Worm (Caenorhabditis elegans) whole organism, dauer: ENCODE measurements around the gene pes-23.
"Not testable (repeated sequence)": the region's sequence is repeated elsewhere in the genome, so short reads cannot be mapped to it uniquely, and the experiment has no call there.

Source experiments
- unc-62 ChIP-seq: sonication (generic microtip); optimal IDR thresholded peaks from 2 replicates; lab custom pipeline; 2017; ENCODE audit warnings: missing biosample characterization, missing genetic modification reagents, missing genetic modification characterization

Gene pes-23

DNA sequence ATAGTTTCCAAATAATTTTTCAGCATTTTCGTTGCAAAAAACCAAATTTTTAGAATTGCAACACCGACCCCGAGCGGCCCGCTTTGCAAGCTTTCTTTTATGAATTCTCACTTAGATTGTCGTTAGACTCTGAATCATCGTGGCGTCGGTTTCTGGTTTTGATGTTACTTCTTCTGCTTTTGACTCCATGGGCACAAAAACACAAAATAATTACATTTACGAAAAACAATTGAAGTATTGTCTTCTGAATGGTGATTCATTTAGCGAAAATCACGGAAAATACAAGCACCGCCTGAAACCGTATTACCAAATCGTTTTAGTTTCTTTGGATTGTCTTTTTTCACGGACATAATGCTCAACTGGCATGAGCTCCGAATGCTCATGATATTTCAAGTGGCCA lies at the start of gene pes-23:
Gene pes-23, plus strand, starts transcription at position 301 of the 400 bp plus-strand sequence.
- TF ChIP-seq unc-62 (GFP tag; lab: Kevin White, UChicago): no peak

DNA sequence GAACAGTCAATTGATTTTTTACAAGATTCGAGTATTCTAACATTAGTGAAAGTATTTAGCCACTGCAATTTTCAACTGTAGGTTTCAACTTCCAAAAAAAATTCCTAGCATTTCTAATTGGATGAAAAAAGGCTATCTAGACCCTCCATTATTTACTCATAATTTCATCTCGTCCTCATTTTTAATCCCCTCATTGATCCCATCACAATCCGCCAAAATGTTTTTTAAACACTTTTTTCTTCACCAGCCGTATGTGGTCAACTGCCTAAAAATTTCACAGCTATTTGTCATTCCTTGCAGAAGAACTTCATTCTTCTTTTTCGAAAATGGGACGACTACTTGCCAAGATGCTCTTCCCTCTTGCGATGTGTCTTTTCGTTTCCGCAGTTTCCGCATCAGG lies 47.9 kb upstream of the pes-23 start, which contains the start of gene rig-3:
Gene rig-3, plus strand, starts transcription at position 301 of the 400 bp plus-strand sequence.
- TF ChIP-seq unc-62 (GFP tag; lab: Kevin White, UChicago): no peak

DNA sequence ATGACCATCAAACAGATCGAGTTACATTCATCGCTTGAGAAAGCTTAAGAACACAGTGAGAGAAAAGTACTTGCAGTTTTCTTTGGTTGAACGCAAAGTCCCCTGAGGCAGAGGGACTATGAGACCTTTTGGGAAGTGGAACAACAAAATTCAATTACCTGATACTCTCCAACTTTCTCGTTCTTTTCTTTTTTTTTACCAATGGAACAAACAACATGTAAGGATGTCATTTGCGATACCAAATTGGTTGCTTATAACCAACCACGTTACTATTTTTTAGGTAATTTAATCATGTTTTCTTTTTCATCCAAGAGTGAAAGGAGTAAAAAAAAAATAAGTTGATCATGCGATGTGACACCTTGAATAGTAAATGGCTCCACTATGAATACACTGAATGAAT lies 44.4 kb upstream of the pes-23 start:
- TF ChIP-seq unc-62 (GFP tag; lab: Kevin White, UChicago): no peak

DNA sequence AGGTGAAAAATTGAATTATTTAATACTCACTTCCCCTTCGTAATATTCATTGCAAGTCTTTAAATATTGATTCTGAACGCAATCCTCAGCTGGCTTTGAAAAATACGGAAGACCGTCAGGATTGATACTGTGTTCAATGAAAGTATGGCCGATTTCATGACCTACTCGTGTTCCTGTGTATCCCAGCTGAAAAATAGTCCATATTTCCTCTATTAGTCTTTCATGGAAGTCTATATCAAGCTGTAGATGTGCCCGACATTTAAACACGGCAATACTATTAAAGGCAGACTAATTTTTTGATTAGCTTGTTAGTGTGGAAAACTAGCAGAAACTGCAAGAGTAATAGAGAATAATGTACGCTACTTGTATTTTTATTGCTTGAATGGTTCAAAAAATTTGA lies 39.6 kb upstream of the pes-23 start:
- TF ChIP-seq unc-62 (GFP tag; lab: Kevin White, UChicago): no peak

DNA sequence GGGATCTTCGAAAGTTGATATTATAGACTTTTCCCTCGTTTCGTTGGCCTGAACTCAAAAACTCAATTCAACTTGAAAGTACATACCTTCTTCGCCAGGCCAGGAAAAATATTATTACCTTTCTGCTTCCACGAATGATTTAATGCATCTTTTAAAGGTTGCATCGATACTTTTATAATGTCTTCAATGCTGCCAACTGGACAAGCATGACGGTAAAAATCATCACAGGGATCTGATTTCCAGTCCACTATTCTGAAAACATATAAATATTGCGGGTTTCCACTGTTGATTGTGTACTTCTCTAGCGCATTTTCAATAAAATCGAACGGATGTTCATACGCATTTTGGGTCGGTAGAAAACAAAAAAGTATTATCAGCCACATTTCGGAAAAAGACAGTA lies 38.1 kb upstream of the pes-23 start, which contains the start of gene nep-4:
Gene nep-4, minus strand, starts transcription at position 393 of the 400 bp plus-strand sequence.
- no peak for TF ChIP-seq unc-62 (GFP tag; lab: Kevin White, UChicago)

DNA sequence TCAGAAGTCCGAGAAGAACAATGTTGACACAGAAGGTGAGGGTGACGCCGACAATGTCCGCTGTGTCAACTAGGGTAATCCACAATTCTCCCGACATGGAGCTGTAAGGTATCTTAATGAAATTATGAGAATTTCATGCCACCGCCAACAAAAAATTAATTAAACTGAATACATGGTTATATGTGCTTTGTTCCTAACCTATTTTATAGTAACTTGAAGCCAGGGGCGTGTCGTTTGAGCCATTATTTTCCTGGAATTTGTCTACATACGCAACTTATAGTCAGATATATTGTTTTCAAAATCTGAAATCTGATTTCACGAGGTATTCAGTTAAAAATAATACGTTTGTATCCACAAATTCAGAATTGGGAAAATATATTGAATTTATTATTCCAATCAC lies 35.3 kb upstream of the pes-23 start, which contains the start of gene odr-10:
Gene odr-10, minus strand, starts transcription at position 101 of the 400 bp plus-strand sequence.
- no peak for TF ChIP-seq unc-62 (GFP tag; lab: Kevin White, UChicago)

DNA sequence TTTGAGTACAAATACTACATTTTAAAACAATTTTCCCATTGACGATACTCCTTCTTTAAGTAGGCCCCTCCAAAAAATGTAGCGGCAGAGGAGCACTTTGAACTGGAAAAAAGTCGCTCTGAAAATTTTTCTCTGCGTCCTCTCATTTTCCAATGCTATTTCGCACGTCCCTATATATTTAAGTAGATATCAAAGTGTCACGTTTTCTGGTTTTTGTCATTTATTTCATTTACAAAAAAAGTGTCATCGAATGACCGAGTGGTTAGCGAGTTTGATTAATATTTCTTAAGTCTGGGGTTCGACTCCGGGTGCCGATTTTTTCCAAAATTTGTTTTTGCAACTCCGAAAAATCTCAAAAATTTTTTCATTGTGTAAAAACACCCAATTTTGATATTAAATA lies 34.3 kb upstream of the pes-23 start:
- TF ChIP-seq unc-62 (GFP tag; lab: Kevin White, UChicago): no peak

DNA sequence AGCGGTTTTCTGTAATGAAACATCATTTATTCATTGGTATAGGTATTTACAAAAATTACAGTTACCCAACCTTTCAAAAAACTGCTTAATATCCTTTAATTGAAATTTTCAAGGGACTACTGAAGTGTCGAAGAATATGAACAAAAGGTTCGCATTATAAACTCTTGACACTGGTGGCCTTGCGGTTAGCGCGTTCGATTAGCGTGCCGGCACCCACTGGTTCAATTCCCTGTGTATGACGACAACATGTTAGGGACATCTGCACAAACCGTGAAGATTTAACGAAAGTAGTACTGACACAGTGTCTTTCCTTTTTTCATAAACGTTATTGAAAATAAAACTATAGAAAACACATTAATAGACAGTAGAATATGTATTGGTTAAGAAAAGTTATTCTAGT lies 33.5 kb upstream of the pes-23 start:
- TF ChIP-seq unc-62 (GFP tag; lab: Kevin White, UChicago): no peak

DNA sequence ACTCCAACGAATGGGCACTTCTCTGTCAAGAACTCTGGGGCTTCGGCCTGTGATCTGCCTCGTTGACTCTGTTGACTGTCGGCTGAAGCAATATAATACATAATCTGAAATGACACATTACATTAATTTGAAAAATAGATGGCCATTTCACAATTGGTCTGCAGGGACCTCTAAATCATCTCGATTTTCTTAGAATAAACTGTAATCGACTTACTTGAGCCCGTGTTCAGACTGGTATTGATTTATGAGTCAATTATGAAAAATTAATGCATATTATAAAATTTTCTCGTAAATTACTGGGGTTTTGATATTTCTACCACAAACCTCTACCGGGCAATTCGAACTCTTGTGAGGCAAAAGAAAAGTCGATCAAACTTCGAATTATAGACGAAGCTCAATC lies 32.5 kb upstream of the pes-23 start, which contains the start of gene C53B7.6:
Gene C53B7.6, minus strand, starts transcription at position 101 of the 400 bp plus-strand sequence.
- TF ChIP-seq unc-62 (GFP tag; lab: Kevin White, UChicago): not testable (repeated sequence)

DNA sequence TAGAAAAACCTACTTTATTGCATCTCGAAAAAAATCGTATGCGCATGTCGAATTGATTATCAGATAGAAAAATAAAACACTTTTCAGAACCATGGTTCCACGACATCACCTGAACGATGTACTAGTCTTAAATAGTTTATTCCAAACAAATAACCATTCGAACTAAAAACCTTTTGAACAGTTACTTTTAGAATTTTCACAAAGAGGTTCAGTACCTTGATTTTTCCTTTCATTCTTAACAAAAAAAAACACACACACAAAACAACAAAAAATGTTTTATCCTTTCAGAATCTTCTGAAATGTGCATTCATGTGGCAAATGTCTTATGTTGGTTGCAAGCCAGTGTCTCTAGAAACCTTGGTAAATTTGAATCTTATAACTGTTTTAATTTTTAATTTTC lies 26.5 kb upstream of the pes-23 start, which contains the start of gene F41C6.4:
Gene F41C6.4, minus strand, starts transcription at position 101 of the 400 bp plus-strand sequence.
- TF ChIP-seq unc-62 (GFP tag; lab: Kevin White, UChicago): no peak

DNA sequence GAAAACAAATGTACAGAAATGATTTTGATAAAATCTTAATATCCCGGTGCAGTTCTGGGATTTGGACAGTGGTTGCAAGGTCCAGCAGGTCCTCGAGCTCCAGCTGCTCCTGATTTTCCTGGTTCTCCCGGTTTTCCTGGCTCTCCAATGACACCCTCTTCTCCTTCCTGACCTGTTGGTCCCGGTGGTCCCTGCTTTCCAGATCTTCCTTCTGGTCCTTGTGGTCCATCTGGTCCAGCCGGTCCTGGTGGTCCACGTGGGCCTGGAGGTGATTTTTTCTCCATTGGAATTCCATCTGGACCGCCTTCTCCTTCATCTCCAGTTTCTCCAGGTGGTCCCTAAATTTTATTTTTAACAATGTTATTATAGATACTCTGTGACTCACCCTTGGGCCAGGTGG lies 25.9 kb upstream of the pes-23 start:
- no peak for TF ChIP-seq unc-62 (GFP tag; lab: Kevin White, UChicago)

DNA sequence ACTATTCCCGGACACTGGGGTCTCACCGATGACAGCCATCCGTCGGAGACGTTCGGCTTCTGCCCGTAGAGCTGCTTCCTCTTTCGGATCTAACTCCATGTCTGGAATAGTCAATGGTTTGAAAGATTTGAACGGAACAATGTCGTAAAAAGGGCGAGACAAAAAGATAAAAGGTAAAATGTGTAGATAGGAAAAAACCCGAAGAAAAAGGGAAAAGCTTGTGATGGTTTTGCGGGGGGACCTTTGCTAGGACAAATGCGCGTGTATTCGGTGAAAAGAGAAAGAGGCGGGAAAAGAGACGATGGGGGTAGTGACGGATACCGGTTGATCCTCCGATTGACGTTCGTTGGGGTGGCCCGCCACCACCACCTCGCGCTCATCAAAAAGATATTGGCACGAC lies 23.7 kb upstream of the pes-23 start, which contains the start of gene col-173:
Gene col-173, minus strand, starts transcription at position 101 of the 400 bp plus-strand sequence.
- no peak for TF ChIP-seq unc-62 (GFP tag; lab: Kevin White, UChicago)

DNA sequence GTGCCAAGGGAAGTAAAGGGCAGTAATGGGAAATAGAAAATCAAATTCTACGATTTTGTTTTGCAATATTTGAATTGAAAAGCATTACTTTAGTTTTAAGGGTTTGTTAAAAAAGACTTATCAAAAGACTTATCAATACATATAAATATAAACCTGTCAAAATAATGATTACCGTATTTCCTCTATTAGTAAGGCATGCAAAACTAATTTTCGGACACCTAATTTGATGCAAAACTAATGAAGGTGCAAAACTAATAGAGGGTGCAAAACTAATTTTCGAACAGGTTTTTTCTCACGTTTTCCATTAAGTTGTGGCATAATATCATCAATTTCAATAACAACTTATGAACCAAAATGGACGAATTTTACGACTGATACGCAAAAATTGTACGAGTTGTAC lies 19.4 kb upstream of the pes-23 start, which contains the start of gene F41C6.6:
Gene F41C6.6, minus strand, starts transcription at position 101 of the 400 bp plus-strand sequence.
- TF ChIP-seq unc-62 (GFP tag; lab: Kevin White, UChicago): not testable (repeated sequence)

DNA sequence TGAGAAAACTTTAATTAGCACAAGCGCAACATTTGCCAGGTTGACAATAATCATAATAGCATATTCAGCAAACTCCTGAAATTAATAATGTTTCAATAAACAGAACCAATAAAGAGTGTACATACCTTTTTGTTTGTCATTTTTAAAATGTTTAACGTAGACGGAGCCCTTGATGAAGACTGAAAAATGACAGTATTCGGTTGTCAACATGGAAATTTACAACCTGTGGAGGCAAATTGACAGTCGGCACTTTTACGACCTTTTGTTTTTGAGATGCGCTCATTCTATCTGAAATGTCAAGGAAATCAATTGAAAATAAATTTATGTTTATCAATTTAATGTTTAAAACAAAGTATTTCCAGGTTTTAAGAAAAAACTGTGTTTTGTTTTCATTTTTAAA lies 16.7 kb upstream of the pes-23 start:
- no peak for TF ChIP-seq unc-62 (GFP tag; lab: Kevin White, UChicago)

DNA sequence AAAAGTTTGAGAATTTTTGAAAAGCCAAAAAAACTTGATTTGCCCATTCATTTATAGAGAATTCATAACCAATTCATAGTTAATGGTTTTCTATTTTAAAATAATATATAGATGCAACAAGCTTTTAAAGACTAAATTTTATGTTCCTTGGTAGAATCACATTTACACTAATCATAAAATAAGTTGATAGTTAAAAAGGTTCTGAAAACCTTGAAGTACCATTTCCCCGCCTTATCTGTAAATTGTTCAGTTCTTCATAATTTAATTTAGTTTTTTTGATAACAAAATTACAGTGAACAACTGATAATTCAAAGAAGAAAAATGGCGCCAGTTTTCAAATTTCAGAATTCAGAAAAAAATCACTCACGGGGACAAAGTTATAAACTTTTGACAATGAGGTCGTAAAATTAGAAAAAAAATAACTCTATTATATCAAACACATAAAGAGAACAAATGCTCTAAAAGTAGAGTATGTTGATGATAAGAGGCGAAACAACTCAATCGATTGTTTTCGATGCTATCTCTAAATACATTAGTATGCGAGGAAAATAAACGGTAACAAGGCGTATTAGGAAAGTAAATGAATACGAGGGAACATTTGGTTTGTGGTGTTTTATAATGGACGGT lies 15.8 kb upstream of the pes-23 start, which contains the start of gene F41C6.7:
Gene F41C6.7, minus strand, starts transcription at position 51 of the 627 bp plus-strand sequence.
- TF ChIP-seq unc-62 (GFP tag; lab: Kevin White, UChicago): no peak

DNA sequence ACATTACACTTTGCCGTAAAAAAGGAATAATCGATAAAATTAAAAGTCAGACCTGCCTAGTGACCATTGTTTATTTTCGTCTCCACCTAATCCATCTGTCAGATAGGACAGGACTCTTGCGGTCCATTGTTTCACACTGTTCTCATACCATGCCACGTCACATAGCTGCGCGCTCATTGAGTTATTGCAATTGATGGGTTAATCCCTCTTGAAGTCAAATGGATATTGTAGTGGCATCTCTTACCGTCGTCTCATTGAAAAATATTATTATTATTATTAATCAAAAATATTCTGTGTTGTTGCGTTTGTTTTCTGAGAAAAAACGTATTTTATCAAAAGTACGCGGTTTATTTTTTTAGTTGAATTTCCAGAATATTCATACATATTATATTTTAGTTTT lies 13.0 kb upstream of the pes-23 start:
- no peak for TF ChIP-seq unc-62 (GFP tag; lab: Kevin White, UChicago)

DNA sequence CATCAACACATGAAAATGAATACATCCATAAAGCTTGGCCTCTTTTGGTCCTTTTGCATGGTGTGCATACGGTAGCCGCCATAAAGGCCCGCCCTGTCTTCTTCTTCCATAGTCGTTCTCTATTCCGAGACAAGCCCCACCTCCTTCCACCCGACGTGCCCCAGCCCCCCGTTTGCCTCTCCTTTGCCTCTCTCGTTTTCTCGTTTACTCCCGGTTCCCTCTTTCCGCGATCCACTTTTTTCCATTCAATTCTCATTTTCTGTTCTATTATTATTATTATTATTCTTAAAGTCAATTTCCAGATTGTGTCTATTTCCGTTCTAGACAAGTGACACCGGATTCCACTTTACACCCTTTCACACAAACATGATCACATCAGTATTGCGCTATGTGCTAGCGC lies 11.8 kb upstream of the pes-23 start, which contains the start of gene unc-6:
Gene unc-6, plus strand, starts transcription at position 301 of the 400 bp plus-strand sequence.
- TF ChIP-seq unc-62 (GFP tag; lab: Kevin White, UChicago): no peak
